Worm (Caenorhabditis elegans) whole organism, L3 larva: ENCODE measurements around the gene F11C1.9.

Experiments used
- R02D3.7 ChIP-seq: fragments of 150-350 bp; optimal IDR thresholded peaks from 2 replicates; lab custom pipeline; 2014; ENCODE audit warnings: missing biosample characterization, missing genetic modification characterization
- ceh-16 ChIP-seq: sonication (generic microtip); optimal IDR thresholded peaks from 2 replicates; lab custom pipeline; 2017; ENCODE audit warnings: missing biosample characterization, missing genetic modification characterization
- ceh-28 ChIP-seq: fragments of 150-350 bp; optimal IDR thresholded peaks from 2 replicates; lab custom pipeline; 2014; ENCODE audit warnings: missing biosample characterization, missing genetic modification reagents, missing genetic modification characterization
- ceh-82 ChIP-seq: fragments of 150-350 bp; optimal IDR thresholded peaks from 2 replicates; lab custom pipeline; 2014; ENCODE audit warnings: missing biosample characterization, missing genetic modification characterization
- ceh-9 ChIP-seq: sonication (generic microtip); optimal IDR thresholded peaks from 2 replicates; lab custom pipeline; 2018; ENCODE audit warnings: missing biosample characterization, missing genetic modification characterization
- daf-12 ChIP-seq: fragments of 150-350 bp; optimal IDR thresholded peaks from 2 replicates; lab custom pipeline; 2014; ENCODE audit warnings: missing biosample characterization, missing genetic modification reagents, missing genetic modification characterization
- egl-27 ChIP-seq: sonication (generic microtip); optimal IDR thresholded peaks from 4 replicates; lab custom pipeline; 2017; ENCODE audit warnings: missing biosample characterization, missing genetic modification reagents, missing genetic modification characterization
- egl-5 ChIP-seq: fragments of 150-350 bp; optimal IDR thresholded peaks from 2 replicates; lab custom pipeline; 2017; ENCODE audit warnings: missing biosample characterization, missing genetic modification reagents, missing genetic modification characterization, inconsistent platforms
- elt-2 ChIP-seq: sonication (generic microtip); optimal IDR thresholded peaks from 2 replicates; lab custom pipeline; 2016; ENCODE audit warnings: missing genetic modification reagents, mild to moderate bottlenecking, missing genetic modification characterization, missing compliant biosample characterization
- elt-3 ChIP-seq, 3 experiments: fragments of 150-350 bp in 1 of 3; sonication (generic microtip) in 2 of 3; optimal IDR thresholded peaks; 2 replicates in 2 of 3; 4 replicates in 1 of 3; lab custom pipeline; 2014 to 2017; ENCODE audit warnings: missing biosample characterization in 3 of 3, missing genetic modification characterization in 3 of 3
- eor-1 ChIP-seq, 2 experiments: fragments of 150-350 bp; optimal IDR thresholded peaks; 2 replicates each; lab custom pipeline; 2014 to 2018; ENCODE audit warnings: missing biosample characterization in 2 of 2, missing genetic modification characterization in 2 of 2
- fkh-10 ChIP-seq: sonication (generic microtip); optimal IDR thresholded peaks from 2 replicates; lab custom pipeline; 2017; ENCODE audit warnings: missing biosample characterization, missing genetic modification reagents, missing genetic modification characterization
- fkh-2 ChIP-seq: fragments of 150-350 bp; optimal IDR thresholded peaks from 2 replicates; lab custom pipeline; 2014; ENCODE audit warnings: missing biosample characterization, missing genetic modification reagents, missing genetic modification characterization
- fos-1 ChIP-seq: fragments of 150-350 bp; optimal IDR thresholded peaks from 2 replicates; lab custom pipeline; 2014; ENCODE audit warnings: missing biosample characterization, missing genetic modification characterization
- hmg-11 ChIP-seq: sonication (generic microtip); optimal IDR thresholded peaks from 2 replicates; lab custom pipeline; 2016; ENCODE audit warnings: missing genetic modification characterization, missing compliant biosample characterization
- jun-1 ChIP-seq: fragments of 150-350 bp; optimal IDR thresholded peaks from 2 replicates; lab custom pipeline; 2014; ENCODE audit warnings: missing biosample characterization, missing genetic modification reagents, missing genetic modification characterization
- lin-15B ChIP-seq: fragments of 150-350 bp; optimal IDR thresholded peaks from 2 replicates; lab custom pipeline; 2014; ENCODE audit warnings: missing biosample characterization, missing genetic modification characterization
- lin-39 ChIP-seq: fragments of 150-350 bp; optimal IDR thresholded peaks from 2 replicates; lab custom pipeline; 2018; ENCODE audit warnings: missing biosample characterization, missing genetic modification reagents, missing genetic modification characterization
- lsy-12 ChIP-seq: sonication (generic microtip); optimal IDR thresholded peaks from 2 replicates; lab custom pipeline; 2016; ENCODE audit warnings: mild to moderate bottlenecking, missing genetic modification characterization, missing compliant biosample characterization
- mdl-1 ChIP-seq: fragments of 150-350 bp; optimal IDR thresholded peaks from 2 replicates; lab custom pipeline; 2014; ENCODE audit warnings: missing biosample characterization, missing genetic modification characterization
- mml-1 ChIP-seq: fragments of 150-350 bp; sonication (generic microtip); optimal IDR thresholded peaks from 3 replicates; lab custom pipeline; 2014; ENCODE audit warnings: missing biosample characterization, missing genetic modification characterization
- nhr-11 ChIP-seq: fragments of 150-350 bp; optimal IDR thresholded peaks from 2 replicates; lab custom pipeline; 2014; ENCODE audit warnings: missing biosample characterization, missing genetic modification characterization
- nhr-12 ChIP-seq: fragments of 150-350 bp; optimal IDR thresholded peaks from 2 replicates; lab custom pipeline; 2014; ENCODE audit warnings: missing biosample characterization, missing genetic modification characterization
- nhr-23 ChIP-seq: fragments of 150-350 bp; optimal IDR thresholded peaks from 2 replicates; lab custom pipeline; 2014; ENCODE audit warnings: missing biosample characterization, missing genetic modification reagents, missing genetic modification characterization
- nhr-237 ChIP-seq: fragments of 150-350 bp; optimal IDR thresholded peaks from 2 replicates; lab custom pipeline; 2014; ENCODE audit warnings: missing biosample characterization, missing genetic modification characterization
- nhr-25 ChIP-seq: sonication (generic microtip); optimal IDR thresholded peaks from 2 replicates; lab custom pipeline; 2017; ENCODE audit warnings: missing biosample characterization, missing genetic modification characterization
- nhr-28 ChIP-seq: fragments of 150-350 bp; optimal IDR thresholded peaks from 2 replicates; lab custom pipeline; 2014; ENCODE audit warnings: missing biosample characterization, missing genetic modification characterization
- nhr-43 ChIP-seq: sonication (generic microtip); optimal IDR thresholded peaks from 2 replicates; lab custom pipeline; 2016; ENCODE audit warnings: mild to moderate bottlenecking, missing genetic modification characterization, missing compliant biosample characterization; ENCODE audit not compliant: poor library complexity, severe bottlenecking
- nhr-76 ChIP-seq: fragments of 150-350 bp; sonication (generic microtip); optimal IDR thresholded peaks from 5 replicates; lab custom pipeline; 2014; ENCODE audit warnings: missing biosample characterization, missing genetic modification characterization
- nhr-77 ChIP-seq: fragments of 150-350 bp; optimal IDR thresholded peaks from 2 replicates; lab custom pipeline; 2014; ENCODE audit warnings: missing biosample characterization, missing genetic modification characterization
- pha-4 ChIP-seq: fragments of 150-350 bp; optimal IDR thresholded peaks from 2 replicates; lab custom pipeline; 2014; ENCODE audit warnings: missing biosample characterization, missing genetic modification reagents, missing genetic modification characterization
- pqm-1 ChIP-seq: fragments of 150-350 bp; optimal IDR thresholded peaks from 2 replicates; lab custom pipeline; 2017; ENCODE audit warnings: missing biosample characterization, missing genetic modification characterization, inconsistent platforms
- sea-2 ChIP-seq: fragments of 150-350 bp; sonication (generic microtip); optimal IDR thresholded peaks from 4 replicates; lab custom pipeline; 2014; ENCODE audit warnings: missing biosample characterization, missing genetic modification reagents, missing genetic modification characterization
- skn-1 ChIP-seq: fragments of 150-350 bp; optimal IDR thresholded peaks from 2 replicates; lab custom pipeline; 2014; ENCODE audit warnings: missing biosample characterization, missing genetic modification characterization
- unc-39 ChIP-seq: sonication (generic microtip); optimal IDR thresholded peaks from 4 replicates; lab custom pipeline; 2017; ENCODE audit warnings: missing biosample characterization, missing genetic modification characterization
- unc-62 ChIP-seq: fragments of 150-350 bp; sonication (generic microtip); optimal IDR thresholded peaks from 4 replicates; lab custom pipeline; 2014; ENCODE audit warnings: missing biosample characterization, missing genetic modification reagents, missing genetic modification characterization
- zag-1 ChIP-seq: fragments of 150-350 bp; optimal IDR thresholded peaks from 2 replicates; lab custom pipeline; 2014; ENCODE audit warnings: missing biosample characterization, missing genetic modification characterization

Gene F11C1.9

DNA sequence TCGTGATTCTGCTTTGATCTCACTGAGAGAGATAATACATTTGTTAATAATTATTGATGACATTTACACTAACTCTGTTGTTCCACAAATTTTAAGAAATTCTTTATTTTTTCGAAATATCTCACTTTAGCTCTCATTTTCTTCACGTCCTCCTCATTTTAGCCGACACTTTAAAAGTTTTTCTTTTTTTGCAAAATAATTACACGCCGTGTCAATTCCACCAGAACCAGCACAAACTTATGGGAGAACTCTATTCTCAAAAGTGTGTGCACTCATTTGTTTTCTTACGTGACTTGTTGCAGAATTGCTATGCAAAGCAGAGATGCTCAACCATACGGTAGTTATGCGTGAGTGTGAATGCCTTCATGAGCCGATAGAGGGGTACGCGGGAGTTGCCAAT lies 12.2 kb downstream of the F11C1.9 start, which contains the start of gene frpr-2:
frpr-2 (plus strand) TSS at position 301 of the 400 bp plus-strand sequence.
- TF ChIP-seq lin-15B (tag; lab: Kevin White, UChicago), result no peak
- TF ChIP-seq unc-62 (GFP tag; lab: Kevin White, UChicago), result no peak
- TF ChIP-seq sea-2 (GFP tag; lab: Kevin White, UChicago), result no peak
- no peak for TF ChIP-seq nhr-25

DNA sequence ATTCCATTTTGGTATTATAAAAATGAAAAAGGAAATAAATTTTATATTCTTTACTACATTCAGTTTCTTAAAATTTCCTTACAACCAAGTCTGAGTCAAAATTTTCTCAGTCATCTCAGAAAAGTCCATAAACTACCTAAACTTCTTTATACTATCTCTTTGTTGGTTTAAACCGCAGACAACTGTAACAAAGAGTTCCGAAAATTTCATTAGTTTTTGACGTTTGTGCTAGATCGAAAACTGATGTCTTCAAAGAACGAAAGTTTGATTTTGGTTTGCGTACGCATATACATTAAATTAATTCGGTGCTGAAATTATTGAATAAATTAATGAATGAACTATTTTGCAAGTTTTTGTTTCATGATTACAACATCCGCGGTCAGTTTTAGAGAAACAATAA lies 18.5 kb downstream of the F11C1.9 start:
- TF ChIP-seq ceh-9 (no peak), fkh-10 (GFP tag; lab: Kevin White, UChicago) (peak; percentile 76), mml-1 (no peak)

DNA sequence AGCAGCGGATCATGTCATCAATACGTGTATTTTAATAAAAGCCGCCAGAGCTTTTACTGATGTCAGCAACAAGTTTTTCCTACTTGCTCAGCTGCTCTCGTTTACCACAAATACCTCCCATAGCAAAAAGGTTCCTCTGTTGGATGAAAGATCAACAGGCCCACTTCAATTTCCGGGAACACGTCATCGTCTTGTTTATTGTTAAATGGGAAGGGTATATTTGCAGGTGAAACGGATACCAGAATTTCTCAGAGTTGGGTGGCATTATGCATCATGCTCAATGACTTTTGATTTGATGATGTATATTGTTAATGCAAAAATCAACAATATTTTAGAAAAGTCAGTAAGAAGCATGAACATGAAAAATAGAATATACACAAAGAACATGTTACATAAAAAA lies 26.2 kb downstream of the F11C1.9 start:
- TF ChIP-seq sea-2 (GFP tag; lab: Kevin White, UChicago) (no peak), nhr-76 (no peak), nhr-77 (tag; lab: Kevin White, UChicago) (no peak), nhr-43 (tag; lab: Kevin White, UChicago) (no peak), elt-2 (no peak), eor-1 (tag; optimal IDR thresholded peaks at IDR 0.05; lab: Kevin White, UChicago) (no peak), mdl-1 (tag; lab: Kevin White, UChicago) (no peak), ceh-28 (tag; lab: Kevin White, UChicago) (no peak), egl-27 (no peak), jun-1 (tag; lab: Kevin White, UChicago) (no peak), nhr-28 (no peak), zag-1 (no peak), lsy-12 (tag; lab: Kevin White, UChicago) (no peak), nhr-25 (no peak), daf-12 (tag; lab: Kevin White, UChicago) (no peak), nhr-237 (no peak), fkh-2 (no peak), nhr-23 (tag; lab: Kevin White, UChicago) (no peak), ceh-16 (tag; lab: Kevin White, UChicago) (no peak)

DNA sequence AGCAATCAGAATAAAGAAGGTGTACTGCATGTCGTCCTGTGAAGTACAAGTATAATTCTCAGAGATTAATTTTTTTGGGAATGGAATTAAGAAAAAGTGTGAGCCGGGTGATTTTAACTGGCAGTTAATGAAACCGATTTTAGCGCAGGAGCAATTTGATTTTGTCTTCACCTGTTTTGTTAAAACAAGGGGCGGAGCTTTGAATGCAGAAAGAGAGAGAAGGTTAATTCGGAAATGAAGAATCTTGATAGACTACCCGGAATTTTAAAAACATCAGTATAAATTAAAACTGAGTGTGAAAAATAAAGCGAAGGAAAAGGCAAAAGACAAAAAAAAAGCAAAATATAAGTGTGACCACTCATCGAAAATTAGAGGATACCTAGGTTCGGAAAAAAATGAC lies 30.8 kb downstream of the F11C1.9 start, which contains the start of gene C05E7.3:
C05E7.3 (minus strand) TSS at position 101 of the 400 bp plus-strand sequence.
- TF ChIP-seq unc-62 (GFP tag; lab: Kevin White, UChicago) (no peak), R02D3.7 (tag; lab: Kevin White, UChicago) (no peak), nhr-237 (no peak), nhr-11 (tag; lab: Kevin White, UChicago) (no peak), jun-1 (tag; lab: Kevin White, UChicago) (no peak), nhr-28 (no peak), zag-1 (no peak), pha-4 (tag; lab: Kevin White, UChicago) (no peak), ceh-16 (tag; lab: Kevin White, UChicago) (no peak), sea-2 (GFP tag; lab: Kevin White, UChicago) (no peak), ceh-9 (no peak), hmg-11 (tag; lab: Kevin White, UChicago) (no peak), fkh-2 (no peak), nhr-25 (no peak), egl-5 (tag; lab: Kevin White, UChicago) (no peak), eor-1 (tag; optimal IDR thresholded peaks at IDR 0.05; lab: Kevin White, UChicago) (no peak), ceh-82 (no peak)

DNA sequence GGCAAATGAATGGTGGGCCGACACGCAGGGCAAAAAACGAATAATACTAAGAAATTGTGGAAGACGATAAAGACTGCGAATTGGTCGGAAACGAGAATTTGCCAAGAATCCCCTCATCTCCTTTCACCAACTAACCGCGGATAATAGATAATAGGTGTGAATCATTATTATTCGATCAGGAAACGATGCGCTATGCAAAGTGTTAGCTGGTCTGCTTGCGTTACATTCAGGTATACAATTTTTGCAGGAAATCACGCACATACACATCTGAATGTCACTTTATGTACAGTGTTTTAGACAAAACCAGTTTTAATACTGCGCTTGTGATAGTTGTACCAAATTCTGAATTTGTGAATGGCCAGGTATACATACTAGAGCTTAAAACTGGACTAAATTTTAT lies 32.7 kb downstream of the F11C1.9 start:
- TF ChIP-seq skn-1 (tag; lab: Kevin White, UChicago) (no peak), lin-39 (tag; lab: Kevin White, UChicago) (no peak), ceh-82 (no peak), egl-27 (no peak), pqm-1 (no peak), fos-1 (no peak), elt-2 (no peak), unc-62 (GFP tag; lab: Kevin White, UChicago) (no peak), unc-39 (tag; lab: Kevin White, UChicago) (no peak), elt-3 (tag; optimal IDR thresholded peaks at IDR 0.05; lab: Kevin White, UChicago) (no peak), nhr-23 (tag; lab: Kevin White, UChicago) (no peak), nhr-76 (no peak), nhr-28 (no peak), ceh-28 (tag; lab: Kevin White, UChicago) (no peak), nhr-12 (tag; lab: Kevin White, UChicago) (no peak)
